Fruit fly (Drosophila melanogaster) whole organism, adult: ENCODE results near the gene galla-2.

Experiments used
- CG11617 ChIP-seq: fragments of 200-800 bp; sonication (Bioruptor generic); optimal IDR thresholded peaks from 2 replicates; lab custom pipeline; 2017; ENCODE audit warnings: mild to moderate bottlenecking, missing biosample characterization, missing genetic modification reagents, missing genetic modification characterization
- CG12768 ChIP-seq: fragments of 200-800 bp; sonication (Bioruptor generic); optimal IDR thresholded peaks from 2 replicates; lab custom pipeline; 2017; ENCODE audit warnings: missing biosample characterization, missing genetic modification characterization, mild to moderate bottlenecking, moderate library complexity, missing genetic modification reagents
- CG14711 ChIP-seq: fragments of 200-800 bp; sonication (Bioruptor generic); optimal IDR thresholded peaks from 2 replicates; lab custom pipeline; 2018; ENCODE audit warnings: missing biosample characterization, mild to moderate bottlenecking, missing genetic modification characterization, moderate library complexity
- CG1620 ChIP-seq: fragments of 200-800 bp; sonication (Bioruptor generic); optimal IDR thresholded peaks from 2 replicates; lab custom pipeline; 2016; ENCODE audit warnings: missing biosample characterization, missing genetic modification characterization
- CG33017 ChIP-seq: fragments of 200-800 bp; sonication (Bioruptor generic); optimal IDR thresholded peaks from 2 replicates; lab custom pipeline; 2018; ENCODE audit warnings: missing biosample characterization, mild to moderate bottlenecking, missing genetic modification characterization, moderate library complexity
- CG5204 ChIP-seq: fragments of 200-800 bp; sonication (Bioruptor generic); optimal IDR thresholded peaks from 2 replicates; lab custom pipeline; 2016; ENCODE audit warnings: missing biosample characterization, missing genetic modification characterization
- CG7045 ChIP-seq: fragments of 200-800 bp; sonication (Bioruptor generic); optimal IDR thresholded peaks from 2 replicates; lab custom pipeline; 2017; ENCODE audit warnings: missing biosample characterization, mild to moderate bottlenecking, missing genetic modification characterization
- CG7101 ChIP-seq: fragments of 200-800 bp; sonication (Bioruptor generic); optimal IDR thresholded peaks from 2 replicates; lab custom pipeline; 2018; ENCODE audit warnings: missing biosample characterization, mild to moderate bottlenecking, missing genetic modification characterization, moderate library complexity
- Clk ChIP-seq: fragments of 200-800 bp; sonication (Bioruptor generic); optimal IDR thresholded peaks from 2 replicates; lab custom pipeline; 2017; ENCODE audit warnings: missing biosample characterization, missing genetic modification characterization
- Crg-1 ChIP-seq: fragments of 200-800 bp; sonication (Bioruptor generic); optimal IDR thresholded peaks from 2 replicates; lab custom pipeline; 2016; ENCODE audit warnings: missing biosample characterization, missing genetic modification characterization
- Hr96 ChIP-seq: fragments of 200-800 bp; sonication (Bioruptor generic); optimal IDR thresholded peaks from 2 replicates; lab custom pipeline; 2016; ENCODE audit warnings: missing biosample characterization, missing genetic modification characterization
- Mnt ChIP-seq: fragments of 200-800 bp; sonication (Bioruptor generic); optimal IDR thresholded peaks from 2 replicates; lab custom pipeline; 2016; ENCODE audit warnings: missing biosample characterization, mild to moderate bottlenecking, missing genetic modification characterization
- bab1 ChIP-seq: fragments of 200-800 bp; sonication (Bioruptor generic); optimal IDR thresholded peaks from 3 replicates; lab custom pipeline; 2019; ENCODE audit warnings: missing biosample characterization, mild to moderate bottlenecking, missing genetic modification characterization, moderate library complexity
- cic ChIP-seq: fragments of 200-800 bp; sonication (Bioruptor generic); optimal IDR thresholded peaks from 2 replicates; lab custom pipeline; 2017; ENCODE audit warnings: missing biosample characterization, mild to moderate bottlenecking, missing genetic modification characterization, moderate library complexity
- cnc ChIP-seq, 2 experiments: fragments of >200 bp; optimal IDR thresholded peaks; 2 replicates each; lab custom pipeline; 2017
- kay ChIP-seq: fragments of 200-800 bp; sonication (Bioruptor generic); peaks from one replicate; lab custom pipeline; 2016; ENCODE audit warnings: missing biosample characterization, missing genetic modification characterization, borderline replicate concordance
- ovo ChIP-seq: fragments of 200-800 bp; sonication (Bioruptor generic); optimal IDR thresholded peaks from 2 replicates; lab custom pipeline; 2016; ENCODE audit warnings: missing biosample characterization, missing genetic modification characterization
- pad ChIP-seq: fragments of 200-800 bp; sonication (Bioruptor generic); optimal IDR thresholded peaks from 3 replicates; lab custom pipeline; 2017; ENCODE audit warnings: missing biosample characterization, missing genetic modification characterization, mild to moderate bottlenecking, moderate library complexity, missing genetic modification reagents
- tj ChIP-seq: fragments of 200-800 bp; sonication (Bioruptor generic); optimal IDR thresholded peaks from 3 replicates; lab custom pipeline; 2017; ENCODE audit warnings: missing biosample characterization, mild to moderate bottlenecking, missing genetic modification characterization, moderate library complexity
- toe ChIP-seq: fragments of 200-800 bp; sonication (Bioruptor generic); optimal IDR thresholded peaks from 2 replicates; lab custom pipeline; 2016; ENCODE audit warnings: missing biosample characterization, missing genetic modification characterization

Gene galla-2

dm6 chr3L:10882336-10883040, at the start of gene galla-2, which contains the start of gene CG6409:
TSS of gene galla-2 (plus strand) at chr3L:10882890.
TSS of gene CG6409 (minus strand) at chr3L:10882386.
- TF ChIP-seq Hr96 (no peak), kay (GFP tag; lab: Kevin White, UChicago) (peak; percentile 17)

dm6 chr3L:10833222-10833621, 49.5 kb upstream of the galla-2 start:
- TF ChIP-seq CG12768 (GFP tag; lab: Kevin White, UChicago), result no peak
- TF ChIP-seq CG33017 (tag; lab: Kevin White, UChicago), result no peak
- no peak for TF ChIP-seq CG1620 (GFP tag; lab: Kevin White, UChicago)
- TF ChIP-seq ovo (GFP tag; lab: Kevin White, UChicago), result no peak
- TF ChIP-seq CG5204 (GFP tag; lab: Kevin White, UChicago), result no peak
- TF ChIP-seq Clk (GFP tag; lab: Kevin White, UChicago), result no peak
- TF ChIP-seq CG7045 (GFP tag; lab: Kevin White, UChicago), result no peak
- no peak for TF ChIP-seq cnc (optimal IDR thresholded peaks at IDR 0.05; lab: Kevin White, UChicago)
- TF ChIP-seq bab1 (GFP tag; lab: Kevin White, UChicago), result no peak
- TF ChIP-seq CG14711 (tag; lab: Kevin White, UChicago), result no peak
- TF ChIP-seq CG11617, result no peak
- no peak for TF ChIP-seq Crg-1
- no peak for TF ChIP-seq kay (GFP tag; lab: Kevin White, UChicago)
- TF ChIP-seq CG7101 (tag; lab: Kevin White, UChicago), result no peak
- no peak for TF ChIP-seq pad (GFP tag; lab: Kevin White, UChicago)
- no peak for TF ChIP-seq cic
- TF ChIP-seq toe (GFP tag; lab: Kevin White, UChicago), result no peak
- TF ChIP-seq Mnt (GFP tag; lab: Kevin White, UChicago), result no peak

- TF ChIP-seq CG7101 (tag; lab: Kevin White, UChicago), result no peak
- TF ChIP-seq pad (GFP tag; lab: Kevin White, UChicago), result no peak
- no peak for TF ChIP-seq CG1620 (GFP tag; lab: Kevin White, UChicago)
- TF ChIP-seq CG14711 (tag; lab: Kevin White, UChicago), result no peak
- TF ChIP-seq CG33017 (tag; lab: Kevin White, UChicago), result no peak
- no peak for TF ChIP-seq Clk (GFP tag; lab: Kevin White, UChicago)
- TF ChIP-seq bab1 (GFP tag; lab: Kevin White, UChicago), result no peak
- TF ChIP-seq kay (GFP tag; lab: Kevin White, UChicago), result no peak
- TF ChIP-seq tj (GFP tag; lab: Kevin White, UChicago), result no peak
Observed at dm6 chr3L:10835228-10835627, 47.5 kb upstream of the galla-2 start, which contains the start of gene tna. TSS of gene tna (plus strand) at chr3L:10835528.

dm6 chr3L:10837869-10838783, 44.6 kb upstream of the galla-2 start:
- TF ChIP-seq CG14711 (tag; lab: Kevin White, UChicago), result no peak
- TF ChIP-seq kay (GFP tag; lab: Kevin White, UChicago), result peak; percentile 55

dm6 chr3L:10840867-10841266, 41.8 kb upstream of the galla-2 start:
- TF ChIP-seq ovo (GFP tag; lab: Kevin White, UChicago), result no peak
- no peak for TF ChIP-seq Crg-1
- TF ChIP-seq cnc (optimal IDR thresholded peaks at IDR 0.05; lab: Kevin White, UChicago), result no peak
- TF ChIP-seq CG33017 (tag; lab: Kevin White, UChicago), result no peak
- TF ChIP-seq tj (GFP tag; lab: Kevin White, UChicago), result no peak
- no peak for TF ChIP-seq Clk (GFP tag; lab: Kevin White, UChicago)

DNA sequence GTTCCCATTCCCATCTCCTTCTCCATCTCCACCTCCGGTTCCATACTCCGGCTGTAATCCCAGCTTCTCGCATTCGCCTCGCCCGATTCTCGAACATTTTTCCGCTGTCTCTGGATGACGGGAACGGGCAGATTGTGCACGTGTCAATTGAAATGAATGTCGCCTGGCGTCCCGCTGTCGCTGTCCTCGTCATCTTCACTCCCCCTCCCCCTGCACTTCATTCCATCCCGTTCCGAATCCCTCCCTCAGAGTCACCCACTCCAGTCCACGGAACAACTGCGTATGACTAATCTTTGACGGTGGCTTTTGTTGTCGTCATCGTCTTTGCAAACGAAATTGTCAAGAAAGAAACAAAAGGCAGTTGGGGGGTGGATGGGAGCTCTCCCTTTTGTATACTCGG, 40.8 kb upstream of the galla-2 start:
- TF ChIP-seq Crg-1 (no peak), cic (no peak), ovo (GFP tag; lab: Kevin White, UChicago) (no peak), CG14711 (tag; lab: Kevin White, UChicago) (no peak), bab1 (GFP tag; lab: Kevin White, UChicago) (no peak), tj (GFP tag; lab: Kevin White, UChicago) (no peak)

DNA sequence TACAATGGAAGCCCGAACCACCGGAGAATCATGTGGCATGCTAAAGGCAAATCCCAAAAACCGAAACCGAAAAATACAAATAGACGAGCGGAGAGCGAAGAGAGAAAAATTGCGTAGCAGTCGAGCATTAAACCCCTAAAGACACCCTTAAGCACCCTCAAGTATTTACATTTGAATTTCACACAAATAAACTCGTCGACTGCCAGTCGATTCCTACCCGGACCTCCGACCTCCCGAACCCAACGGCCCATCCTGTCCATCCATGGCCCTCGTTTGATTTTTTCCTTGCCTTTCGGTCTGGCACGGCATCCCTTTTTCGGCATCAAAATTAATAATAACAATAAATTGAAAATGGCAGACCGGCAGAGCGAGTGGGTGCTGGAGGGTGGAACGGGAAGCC, 39.9 kb upstream of the galla-2 start:
- TF ChIP-seq bab1 (GFP tag; lab: Kevin White, UChicago) (no peak), CG7101 (tag; lab: Kevin White, UChicago) (no peak), kay (GFP tag; lab: Kevin White, UChicago) (no peak), Clk (GFP tag; lab: Kevin White, UChicago) (no peak), CG11617 (no peak), CG14711 (tag; lab: Kevin White, UChicago) (no peak), CG7045 (GFP tag; lab: Kevin White, UChicago) (no peak), CG33017 (tag; lab: Kevin White, UChicago) (no peak), Crg-1 (no peak)
